Worm (Caenorhabditis elegans) whole organism, L4/young adult: ENCODE data around the gene mrpl-39.

Experiments
- W03F9.2 ChIP-seq: fragments of 150-350 bp; optimal IDR thresholded peaks from 2 replicates; lab custom pipeline; 2014; ENCODE audit warnings: missing biosample characterization, missing genetic modification characterization
- dao-5 ChIP-seq: sonication (generic microtip); optimal IDR thresholded peaks from 2 replicates; lab custom pipeline; 2016; ENCODE audit warnings: missing genotype, missing genetic modification characterization, moderate library complexity, missing compliant biosample characterization
- him-1 ChIP-seq: sonication (generic microtip); optimal IDR thresholded peaks from 2 replicates; lab custom pipeline; 2016; ENCODE audit warnings: missing genotype, missing genetic modification reagents, missing genetic modification characterization, missing compliant biosample characterization

ce11 chrV:1811035-1811434 lies 10.3 kb upstream of the mrpl-39 start, which contains the start of gene Y46H3A.4:
- TF ChIP-seq W03F9.2 (tag; lab: Kevin White, UChicago) (no peak), him-1 (no peak), dao-5 (tag; lab: Kevin White, UChicago) (no peak)
